Fruit fly (Drosophila melanogaster) whole organism, embryonic: Measurements from ENCODE around the gene meep.

Experiments used
- Abd-B ChIP-seq: fragments of 200-800 bp; sonication (Bioruptor generic); optimal IDR thresholded peaks from 2 replicates; lab custom pipeline; 2018; ENCODE audit warnings: missing biosample characterization, mild to moderate bottlenecking, missing genetic modification characterization, moderate library complexity
- Bgb ChIP-seq: fragments of 200-800 bp; sonication (Bioruptor generic); IDR thresholded peaks from 2 replicates; pipeline ENCODE4 v1.3.6; 2022; ENCODE audit warnings: missing biosample characterization, missing genetic modification characterization; ENCODE audit not compliant: partially characterized antibody
- BtbVII ChIP-seq: fragments of 200-800 bp; sonication (Bioruptor generic); optimal IDR thresholded peaks from 3 replicates; lab custom pipeline; 2017; ENCODE audit warnings: missing biosample characterization, mild to moderate bottlenecking, missing genetic modification characterization
- CG10431 ChIP-seq: fragments of 200-800 bp; sonication (Bioruptor generic); optimal IDR thresholded peaks from 3 replicates; lab custom pipeline; 2018; ENCODE audit warnings: missing biosample characterization, mild to moderate bottlenecking, missing genetic modification characterization
- CG11085 ChIP-seq: fragments of 200-800 bp; sonication (Bioruptor generic); IDR thresholded peaks from 2 replicates; pipeline ENCODE4 v1.3.6; 2022; ENCODE audit warnings: missing biosample characterization, missing genetic modification characterization
- CG1233 ChIP-seq: fragments of 200-800 bp; sonication (Bioruptor generic); optimal IDR thresholded peaks from 4 replicates; lab custom pipeline; 2018; ENCODE audit warnings: missing biosample characterization, mild to moderate bottlenecking, missing genetic modification characterization
- CG12769 ChIP-seq: fragments of 200-800 bp; sonication (Bioruptor generic); optimal IDR thresholded peaks from 2 replicates; lab custom pipeline; 2019; ENCODE audit warnings: missing biosample characterization, mild to moderate bottlenecking, missing genetic modification characterization, moderate library complexity
- CG13424 ChIP-seq: fragments of 200-800 bp; sonication (Bioruptor generic); optimal IDR thresholded peaks from 2 replicates; lab custom pipeline; 2019; ENCODE audit warnings: missing biosample characterization, mild to moderate bottlenecking, missing genetic modification characterization, moderate library complexity
- CG14014 ChIP-seq: fragments of 200-800 bp; sonication (Bioruptor generic); IDR thresholded peaks from 2 replicates; pipeline ENCODE4 v1.3.6; 2022; ENCODE audit warnings: missing biosample characterization, missing genetic modification characterization
- CG15269 ChIP-seq: fragments of 200-800 bp; sonication (Bioruptor generic); optimal IDR thresholded peaks from 2 replicates; lab custom pipeline; 2018; ENCODE audit warnings: missing biosample characterization, mild to moderate bottlenecking, missing genetic modification characterization, moderate library complexity
- CG1529 ChIP-seq: fragments of 200-800 bp; sonication (Bioruptor generic); optimal IDR thresholded peaks from 3 replicates; lab custom pipeline; 2018; ENCODE audit warnings: missing biosample characterization, missing genetic modification characterization
- CG2120 ChIP-seq: fragments of 200-800 bp; sonication (Bioruptor generic); optimal IDR thresholded peaks from 3 replicates; lab custom pipeline; 2016; ENCODE audit warnings: missing biosample characterization, missing genetic modification characterization
- CG30020 ChIP-seq: fragments of 200-800 bp; optimal IDR thresholded peaks from 2 replicates; lab custom pipeline; 2019; ENCODE audit warnings: missing biosample characterization, mild to moderate bottlenecking, missing genetic modification characterization, moderate library complexity
- CG31224 ChIP-seq: fragments of 200-800 bp; sonication (Bioruptor generic); IDR thresholded peaks from 2 replicates; pipeline ENCODE4 v1.3.6; 2022; ENCODE audit warnings: missing biosample characterization, missing genetic modification characterization
- CG34376 ChIP-seq: fragments of 200-800 bp; sonication (Bioruptor generic); optimal IDR thresholded peaks from 2 replicates; lab custom pipeline; 2018; ENCODE audit warnings: missing biosample characterization, mild to moderate bottlenecking, missing genetic modification characterization
- CG5180 ChIP-seq: fragments of 200-800 bp; sonication (Bioruptor generic); optimal IDR thresholded peaks from 3 replicates; lab custom pipeline; 2017; ENCODE audit warnings: missing biosample characterization, missing genetic modification characterization, mild to moderate bottlenecking, moderate library complexity, missing genetic modification reagents
- CG5953 ChIP-seq: fragments of 200-800 bp; sonication (Bioruptor generic); IDR thresholded peaks from 2 replicates; pipeline ENCODE4 v1.3.6; 2022; ENCODE audit warnings: missing biosample characterization, missing genetic modification characterization
- CG6254 ChIP-seq: fragments of 200-800 bp; sonication (Bioruptor generic); optimal IDR thresholded peaks from 3 replicates; lab custom pipeline; 2017; ENCODE audit warnings: mild to moderate bottlenecking, missing biosample characterization, missing genetic modification reagents, missing genetic modification characterization
- CG7372 ChIP-seq: fragments of 200-800 bp; sonication (Bioruptor generic); IDR thresholded peaks from 2 replicates; pipeline ENCODE4 v1.3.6; 2022; ENCODE audit warnings: missing biosample characterization, missing genetic modification characterization
- CG9817 ChIP-seq: fragments of 200-800 bp; sonication (Bioruptor generic); optimal IDR thresholded peaks from 2 replicates; lab custom pipeline; 2018; ENCODE audit warnings: missing biosample characterization, mild to moderate bottlenecking, missing genetic modification characterization, moderate library complexity
- CHES-1-like ChIP-seq: fragments of 200-800 bp; sonication (Bioruptor generic); optimal IDR thresholded peaks from 2 replicates; lab custom pipeline; 2016; ENCODE audit warnings: missing biosample characterization, missing genetic modification characterization
- CrebB ChIP-seq: fragments of 200-800 bp; sonication (Bioruptor generic); optimal IDR thresholded peaks from 3 replicates; lab custom pipeline; 2018; ENCODE audit warnings: missing biosample characterization, mild to moderate bottlenecking, missing genetic modification characterization
- Dad ChIP-seq: fragments of 200-800 bp; sonication (Bioruptor generic); optimal IDR thresholded peaks from 3 replicates; lab custom pipeline; 2016; ENCODE audit warnings: missing biosample characterization, missing genetic modification characterization
- Doc3 ChIP-seq: fragments of 200-800 bp; sonication (Bioruptor generic); IDR thresholded peaks from 3 replicates; pipeline ENCODE4 v1.3.6; 2022; ENCODE audit warnings: missing biosample characterization, missing genetic modification characterization; ENCODE audit not compliant: partially characterized antibody
- Eip74EF ChIP-seq, 2 experiments: fragments of 200-800 bp in 1 of 2; fragments of >200 bp in 1 of 2; sonication (Bioruptor generic) in 1 of 2; optimal IDR thresholded peaks; 2 replicates each; lab custom pipeline; 2017 to 2019; ENCODE audit warnings: missing biosample characterization in 2 of 2, missing genetic modification characterization in 2 of 2, mild to moderate bottlenecking in 1 of 2, moderate library complexity in 1 of 2
- Hey ChIP-seq: fragments of 200-800 bp; sonication (Bioruptor generic); optimal IDR thresholded peaks from 3 replicates; lab custom pipeline; 2018; ENCODE audit warnings: missing biosample characterization, mild to moderate bottlenecking, missing genetic modification characterization
- Jarid2 ChIP-seq: fragments of 200-800 bp; sonication (Bioruptor generic); optimal IDR thresholded peaks from 3 replicates; lab custom pipeline; 2017; ENCODE audit warnings: mild to moderate bottlenecking, missing biosample characterization, missing genetic modification reagents, missing genetic modification characterization
- Lpt ChIP-seq: fragments of >200 bp; optimal IDR thresholded peaks from 2 replicates; lab custom pipeline; 2018; ENCODE audit warnings: missing biosample characterization, missing genetic modification characterization
- Meics ChIP-seq: fragments of 200-800 bp; sonication (Bioruptor generic); optimal IDR thresholded peaks from 2 replicates; lab custom pipeline; 2017; ENCODE audit warnings: missing biosample characterization, mild to moderate bottlenecking, missing genetic modification characterization
- NFAT ChIP-seq: fragments of 200-800 bp; sonication (Bioruptor generic); IDR thresholded peaks from 2 replicates; pipeline ENCODE4 v1.3.6; 2022; ENCODE audit warnings: missing biosample characterization, missing genetic modification characterization
- Sox100B ChIP-seq: fragments of 200-800 bp; sonication (Bioruptor generic); optimal IDR thresholded peaks from 3 replicates; lab custom pipeline; 2018; ENCODE audit warnings: missing biosample characterization, mild to moderate bottlenecking, missing genetic modification characterization
- YL-1 ChIP-seq: fragments of 200-800 bp; sonication (Bioruptor generic); optimal IDR thresholded peaks from 3 replicates; lab custom pipeline; 2017; ENCODE audit warnings: missing biosample characterization, mild to moderate bottlenecking, missing genetic modification characterization
- bcd ChIP-seq: fragments of 200-800 bp; sonication (Bioruptor generic); optimal IDR thresholded peaks from 2 replicates; lab custom pipeline; 2017; ENCODE audit warnings: missing biosample characterization, mild to moderate bottlenecking, missing genetic modification characterization
- bowl ChIP-seq: fragments of 200-800 bp; sonication (Bioruptor generic); IDR thresholded peaks from 2 replicates; pipeline ENCODE4 v1.3.6; 2022; ENCODE audit warnings: missing biosample characterization, missing genetic modification characterization
- br ChIP-seq: fragments of >200 bp; optimal IDR thresholded peaks from 2 replicates; lab custom pipeline; 2017
- btn ChIP-seq: fragments of 200-800 bp; sonication (Bioruptor generic); optimal IDR thresholded peaks from 2 replicates; lab custom pipeline; 2016; ENCODE audit warnings: missing biosample characterization, missing genetic modification characterization
- chinmo ChIP-seq: fragments of 200-800 bp; sonication (Bioruptor generic); IDR thresholded peaks from 4 replicates; pipeline ENCODE4 v1.3.6; 2022; ENCODE audit warnings: missing biosample characterization, missing genetic modification characterization; ENCODE audit not compliant: partially characterized antibody
- chm ChIP-seq: fragments of 200-800 bp; sonication (Bioruptor generic); IDR thresholded peaks from 2 replicates; pipeline ENCODE4 v1.3.6; 2022; ENCODE audit warnings: missing biosample characterization, missing genetic modification characterization
- chn ChIP-seq: fragments of 200-800 bp; sonication (Bioruptor generic); optimal IDR thresholded peaks from 2 replicates; lab custom pipeline; 2016; ENCODE audit warnings: missing biosample characterization, missing genetic modification characterization
- dati ChIP-seq: fragments of 200-800 bp; sonication (Bioruptor generic); IDR thresholded peaks from 2 replicates; pipeline ENCODE4 v1.3.6; 2022; ENCODE audit warnings: missing biosample characterization, missing genetic modification characterization
- dysf ChIP-seq: fragments of 200-800 bp; sonication (Bioruptor generic); IDR thresholded peaks from 3 replicates; pipeline ENCODE4 v1.3.6; 2022; ENCODE audit warnings: missing biosample characterization, missing genetic modification characterization
- exex ChIP-seq: fragments of 200-800 bp; sonication (Bioruptor generic); optimal IDR thresholded peaks from 4 replicates; lab custom pipeline; 2018; ENCODE audit warnings: missing biosample characterization, mild to moderate bottlenecking, missing genetic modification characterization, moderate library complexity
- fd64A ChIP-seq: fragments of 200-800 bp; sonication (Bioruptor generic); optimal IDR thresholded peaks from 3 replicates; lab custom pipeline; 2018; ENCODE audit warnings: missing biosample characterization, mild to moderate bottlenecking, missing genetic modification characterization
- gsb-n ChIP-seq: fragments of 200-800 bp; sonication (Bioruptor generic); optimal IDR thresholded peaks from 3 replicates; lab custom pipeline; 2018; ENCODE audit warnings: missing biosample characterization, mild to moderate bottlenecking, missing genetic modification characterization
- luna ChIP-seq: fragments of 200-800 bp; sonication (Bioruptor generic); optimal IDR thresholded peaks from 2 replicates; lab custom pipeline; 2016; ENCODE audit warnings: missing biosample characterization, missing genetic modification characterization
- mld ChIP-seq: fragments of 200-800 bp; sonication (Bioruptor generic); IDR thresholded peaks from 3 replicates; pipeline ENCODE4 v1.3.6; 2022; ENCODE audit warnings: missing biosample characterization, missing genetic modification characterization; ENCODE audit not compliant: partially characterized antibody
- odd ChIP-seq: fragments of 200-800 bp; sonication (Bioruptor generic); optimal IDR thresholded peaks from 2 replicates; lab custom pipeline; 2017; ENCODE audit warnings: missing biosample characterization, mild to moderate bottlenecking, missing genetic modification characterization
- rib ChIP-seq: fragments of 200-800 bp; sonication (Bioruptor generic); IDR thresholded peaks from 2 replicates; pipeline ENCODE4 v1.3.6; 2022; ENCODE audit warnings: missing biosample characterization, missing genetic modification characterization
- salm ChIP-seq: fragments of 200-800 bp; sonication (Bioruptor generic); optimal IDR thresholded peaks from 2 replicates; lab custom pipeline; 2018; ENCODE audit warnings: missing biosample characterization, mild to moderate bottlenecking, missing genetic modification characterization
- sisA ChIP-seq: fragments of 200-800 bp; sonication (Bioruptor generic); IDR thresholded peaks from 2 replicates; pipeline ENCODE4 v1.3.6; 2022; ENCODE audit warnings: missing biosample characterization, missing genetic modification characterization
- slou ChIP-seq: fragments of 200-800 bp; sonication (Bioruptor generic); optimal IDR thresholded peaks from 3 replicates; lab custom pipeline; 2016; ENCODE audit warnings: missing biosample characterization, missing genetic modification characterization
- tin ChIP-seq: fragments of 200-800 bp; sonication (Bioruptor generic); optimal IDR thresholded peaks from 3 replicates; lab custom pipeline; 2016; ENCODE audit warnings: missing biosample characterization, missing genetic modification characterization

Gene meep

dm6 chr3L:1169617-1170016, 33.2 kb downstream of the meep start (continued):
- TF ChIP-seq bcd (GFP tag; lab: Kevin White, UChicago) (no peak), BtbVII (GFP tag; lab: Kevin White, UChicago) (peak; percentile 4), Lpt (GFP tag; lab: Kevin White, UChicago) (no peak), chn (no peak), YL-1 (no peak), Eip74EF (GFP tag; optimal IDR thresholded peaks at IDR 0.05; lab: Kevin White, UChicago) (no peak), Sox100B (peak; percentile 3), btn (no peak), CG9817 (tag; lab: Kevin White, UChicago) (no peak), CG2120 (GFP tag; lab: Kevin White, UChicago) (no peak), CG1233 (peak; percentile 22), chm (GFP tag; lab: Robert Waterston, UW) (no peak), gsb-n (tag; lab: Kevin White, UChicago) (no peak), dati (GFP tag; lab: Robert Waterston, UW) (no peak), CG5180 (GFP tag; lab: Kevin White, UChicago) (peak; percentile 0), CG14014 (no peak), CG34376 (GFP tag; lab: Kevin White, UChicago) (peak; percentile 55), CG12769 (no peak), odd (no peak), CHES-1-like (GFP tag; lab: Kevin White, UChicago) (no peak), br (lab: Kevin White, UChicago) (no peak), Abd-B (GFP tag; lab: Kevin White, UChicago) (no peak), rib (no peak), exex (peak; percentile 95), Meics (GFP tag; lab: Kevin White, UChicago) (peak; percentile 22), fd64A (GFP tag; lab: Kevin White, UChicago) (no peak), Hey (no peak), dysf (GFP tag; lab: Robert Waterston, UW) (no peak), CG7372 (no peak), Dad (GFP tag; lab: Kevin White, UChicago) (no peak), CG1529 (GFP tag; lab: Kevin White, UChicago) (peak; percentile 26), mld (GFP tag; lab: Robert Waterston, UW) (no peak), luna (GFP tag; lab: Kevin White, UChicago) (no peak), CG13424 (tag; lab: Kevin White, UChicago) (no peak), Jarid2 (GFP tag; lab: Kevin White, UChicago) (peak; percentile 17), tin (GFP tag; lab: Kevin White, UChicago) (no peak), bowl (GFP tag; lab: Robert Waterston, UW) (no peak), sisA (GFP tag; lab: Robert Waterston, UW) (no peak), CG5953 (GFP tag; lab: Robert Waterston, UW) (no peak), NFAT (GFP tag; lab: Robert Waterston, UW) (no peak), CG10431 (GFP tag; lab: Kevin White, UChicago) (peak; percentile 20), CG11085 (GFP tag; lab: Robert Waterston, UW) (no peak), chinmo (GFP tag; lab: Robert Waterston, UW) (0 out of 4 replicates have a peak, but pooled peaks have one; percentile 32), CG15269 (peak; percentile 39), CG31224 (GFP tag; lab: Robert Waterston, UW) (0 out of 2 replicates have a peak, but pooled peaks have one; percentile 13), Bgb (GFP tag; lab: Robert Waterston, UW) (no peak), CrebB (tag; lab: Kevin White, UChicago) (peak; percentile 5), salm (tag; lab: Kevin White, UChicago) (peak; percentile 61), slou (GFP tag; lab: Kevin White, UChicago) (no peak), Doc3 (GFP tag; lab: Robert Waterston, UW) (no peak), CG6254 (GFP tag; lab: Kevin White, UChicago) (peak; percentile 50), CG30020 (tag; lab: Kevin White, UChicago) (no peak)
